Fruit fly (Drosophila melanogaster) whole organism, pupa: ENCODE data around the gene Argk2.

Experiments used
- CG13204 ChIP-seq: fragments of 200-800 bp; sonication (Bioruptor generic); optimal IDR thresholded peaks from 2 replicates; lab custom pipeline; 2018; ENCODE audit warnings: missing biosample characterization, mild to moderate bottlenecking, missing genetic modification characterization, moderate library complexity
- CG32121 ChIP-seq: fragments of 200-800 bp; sonication (Bioruptor generic); IDR thresholded peaks from 2 replicates; pipeline ENCODE4 v1.3.6; 2022; ENCODE audit warnings: missing biosample characterization, missing genetic modification characterization
- gl ChIP-seq: fragments of 200-800 bp; sonication (Bioruptor generic); optimal IDR thresholded peaks from 2 replicates; lab custom pipeline; 2018; ENCODE audit warnings: missing biosample characterization, mild to moderate bottlenecking, missing genetic modification characterization

- TF ChIP-seq CG32121 (no peak), gl (tag; lab: Kevin White, UChicago) (no peak), CG13204 (GFP tag; lab: Kevin White, UChicago) (no peak)
Measured at dm6 chr3L:9095704-9096103, 48.5 kb downstream of the Argk2 start.
